Fruit fly (Drosophila melanogaster) whole organism, embryonic: ENCODE data around the gene mRpL24.

Experiments
- Awh ChIP-seq: fragments of 200-800 bp; sonication (Bioruptor generic); IDR thresholded peaks from 2 replicates; pipeline ENCODE4, ENCODE4 v1.3.6; 2022; ENCODE audit warnings: missing biosample characterization, missing genetic modification characterization
- Bdp1 ChIP-seq: fragments of 200-800 bp; sonication (Bioruptor generic); optimal IDR thresholded peaks from 3 replicates; lab custom pipeline; 2016; ENCODE audit warnings: missing biosample characterization, missing genetic modification characterization
- CG10462 ChIP-seq: fragments of 200-800 bp; sonication (Bioruptor generic); optimal IDR thresholded peaks from 2 replicates; lab custom pipeline; 2016; ENCODE audit warnings: missing biosample characterization, missing genetic modification characterization
- CG10654 ChIP-seq: fragments of 200-800 bp; sonication (Bioruptor generic); optimal IDR thresholded peaks from 2 replicates; lab custom pipeline; 2016; ENCODE audit warnings: missing biosample characterization, missing genetic modification characterization
- CG10979 ChIP-seq: fragments of 200-800 bp; sonication (Bioruptor generic); optimal IDR thresholded peaks from 2 replicates; lab custom pipeline; 2018; ENCODE audit warnings: missing biosample characterization, mild to moderate bottlenecking, missing genetic modification characterization, moderate library complexity
- CG11085 ChIP-seq: fragments of 200-800 bp; sonication (Bioruptor generic); IDR thresholded peaks from 2 replicates; pipeline ENCODE4 v1.3.6; 2022; ENCODE audit warnings: missing biosample characterization, missing genetic modification characterization
- CG11695 ChIP-seq: fragments of 200-800 bp; sonication (Bioruptor generic); IDR thresholded peaks from 3 replicates; pipeline ENCODE4 v1.3.6; 2022; ENCODE audit warnings: missing biosample characterization, missing genetic modification characterization
- CG11723 ChIP-seq: fragments of 200-800 bp; sonication (Bioruptor generic); optimal IDR thresholded peaks from 2 replicates; lab custom pipeline; 2017; ENCODE audit warnings: missing biosample characterization, mild to moderate bottlenecking, missing genetic modification characterization
- CG12104 ChIP-seq: fragments of 200-800 bp; sonication (Bioruptor generic); optimal IDR thresholded peaks from 3 replicates; lab custom pipeline; 2016; ENCODE audit warnings: missing biosample characterization, missing genetic modification characterization
- CG12219 ChIP-seq: fragments of 200-800 bp; sonication (Bioruptor generic); optimal IDR thresholded peaks from 3 replicates; lab custom pipeline; 2018; ENCODE audit warnings: missing biosample characterization, mild to moderate bottlenecking, missing genetic modification characterization
- CG13775 ChIP-seq: fragments of 200-800 bp; sonication (Bioruptor generic); optimal IDR thresholded peaks from 3 replicates; lab custom pipeline; 2017; ENCODE audit warnings: missing biosample characterization, mild to moderate bottlenecking, missing genetic modification characterization
- CG14050 ChIP-seq: fragments of 200-800 bp; sonication (Bioruptor generic); IDR thresholded peaks from 3 replicates; pipeline ENCODE4 v1.3.6; 2022; ENCODE audit warnings: missing biosample characterization, missing genetic modification characterization
- CG15011 ChIP-seq: fragments of 200-800 bp; sonication (Bioruptor generic); optimal IDR thresholded peaks from 3 replicates; lab custom pipeline; 2018; ENCODE audit warnings: missing biosample characterization, mild to moderate bottlenecking, missing genetic modification characterization
- CG1603 ChIP-seq: fragments of 200-800 bp; sonication (Bioruptor generic); optimal IDR thresholded peaks from 2 replicates; lab custom pipeline; 2019; ENCODE audit warnings: missing biosample characterization, mild to moderate bottlenecking, missing genetic modification characterization, moderate library complexity
- CG16815 ChIP-seq: fragments of 200-800 bp; sonication (Bioruptor generic); optimal IDR thresholded peaks from 3 replicates; lab custom pipeline; 2017; ENCODE audit warnings: missing biosample characterization, mild to moderate bottlenecking, missing genetic modification characterization
- CG17359 ChIP-seq: fragments of 200-800 bp; sonication (Bioruptor generic); optimal IDR thresholded peaks from 3 replicates; lab custom pipeline; 2018; ENCODE audit warnings: missing biosample characterization, mild to moderate bottlenecking, missing genetic modification characterization, moderate library complexity
- CG31388 ChIP-seq: fragments of 200-800 bp; sonication (Bioruptor generic); optimal IDR thresholded peaks from 2 replicates; lab custom pipeline; 2016; ENCODE audit warnings: missing biosample characterization, missing genetic modification characterization
- CG3281 ChIP-seq: fragments of 200-800 bp; sonication (Bioruptor generic); optimal IDR thresholded peaks from 3 replicates; lab custom pipeline; 2017; ENCODE audit warnings: missing biosample characterization, mild to moderate bottlenecking, missing genetic modification characterization
- CG3726 ChIP-seq: fragments of 200-800 bp; sonication (Bioruptor generic); IDR thresholded peaks from 3 replicates; pipeline ENCODE4, ENCODE4 v1.3.6; 2022; ENCODE audit warnings: missing biosample characterization, missing genetic modification characterization
- CG43689 ChIP-seq: fragments of 200-800 bp; sonication (Bioruptor generic); IDR thresholded peaks from 2 replicates; pipeline ENCODE4 v1.3.6; 2022; ENCODE audit warnings: missing biosample characterization, missing genetic modification characterization
- CG5245 ChIP-seq: fragments of 200-800 bp; sonication (Bioruptor generic); optimal IDR thresholded peaks from 3 replicates; lab custom pipeline; 2016; ENCODE audit warnings: missing biosample characterization, missing genetic modification characterization
- CG7372 ChIP-seq: fragments of 200-800 bp; sonication (Bioruptor generic); IDR thresholded peaks from 2 replicates; pipeline ENCODE4 v1.3.6; 2022; ENCODE audit warnings: missing biosample characterization, missing genetic modification characterization
- CG7963 ChIP-seq: fragments of 200-800 bp; sonication (Bioruptor generic); IDR thresholded peaks from 3 replicates; pipeline ENCODE4 v1.3.6; 2022; ENCODE audit warnings: missing biosample characterization, missing genetic modification characterization; ENCODE audit not compliant: partially characterized antibody
- CG8765 ChIP-seq: fragments of 200-800 bp; sonication (Bioruptor generic); IDR thresholded peaks from 2 replicates; pipeline ENCODE4 v1.3.6; 2022; ENCODE audit warnings: missing biosample characterization, missing genetic modification characterization
- CG9215 ChIP-seq: fragments of 200-800 bp; sonication (Bioruptor generic); IDR thresholded peaks from 2 replicates; pipeline ENCODE4 v1.3.6; 2022; ENCODE audit warnings: missing biosample characterization, missing genetic modification characterization
- CG9437 ChIP-seq: fragments of 200-800 bp; sonication (Bioruptor generic); optimal IDR thresholded peaks from 2 replicates; lab custom pipeline; 2018; ENCODE audit warnings: missing biosample characterization, mild to moderate bottlenecking, missing genetic modification characterization
- CG9727 ChIP-seq: fragments of 200-800 bp; sonication (Bioruptor generic); optimal IDR thresholded peaks from 3 replicates; lab custom pipeline; 2017; ENCODE audit warnings: missing biosample characterization, mild to moderate bottlenecking, missing genetic modification characterization
- Camta ChIP-seq: fragments of 200-800 bp; sonication (Bioruptor generic); optimal IDR thresholded peaks from 2 replicates; lab custom pipeline; 2016; ENCODE audit warnings: missing biosample characterization, missing genetic modification characterization
- Dref ChIP-seq: fragments of 200-800 bp; sonication (Bioruptor generic); IDR thresholded peaks from 2 replicates; pipeline ENCODE4 v1.3.6; 2022; ENCODE audit warnings: missing biosample characterization, missing genetic modification characterization
- E2f2 ChIP-seq: fragments of 200-800 bp; sonication (Bioruptor generic); IDR thresholded peaks from 2 replicates; pipeline ENCODE4 v1.3.6; 2022; ENCODE audit warnings: missing biosample characterization, missing genetic modification characterization
- H15 ChIP-seq: fragments of 200-800 bp; sonication (Bioruptor generic); IDR thresholded peaks from 3 replicates; pipeline ENCODE4 v1.3.6; 2022; ENCODE audit warnings: missing biosample characterization, missing genetic modification characterization
- H2.0 ChIP-seq: fragments of 200-800 bp; sonication (Bioruptor generic); IDR thresholded peaks from 2 replicates; pipeline ENCODE4 v1.3.6; 2022; ENCODE audit warnings: missing biosample characterization, missing genetic modification characterization
- HHEX ChIP-seq: fragments of 200-800 bp; sonication (Bioruptor generic); optimal IDR thresholded peaks from 3 replicates; lab custom pipeline; 2017; ENCODE audit warnings: missing biosample characterization, mild to moderate bottlenecking, missing genetic modification characterization, missing genetic modification reagents
- HLH4C ChIP-seq: fragments of 200-800 bp; sonication (Bioruptor generic); IDR thresholded peaks from 3 replicates; pipeline ENCODE4 v1.3.6; 2022; ENCODE audit warnings: missing biosample characterization, missing genetic modification characterization; ENCODE audit not compliant: partially characterized antibody
- Hand ChIP-seq: fragments of 200-800 bp; sonication (Bioruptor generic); optimal IDR thresholded peaks from 2 replicates; lab custom pipeline; 2017; ENCODE audit warnings: mild to moderate bottlenecking, missing biosample characterization, missing genetic modification reagents, missing genetic modification characterization
- Jarid2 ChIP-seq: fragments of 200-800 bp; sonication (Bioruptor generic); optimal IDR thresholded peaks from 3 replicates; lab custom pipeline; 2017; ENCODE audit warnings: mild to moderate bottlenecking, missing biosample characterization, missing genetic modification reagents, missing genetic modification characterization
- Med ChIP-seq: fragments of 200-800 bp; sonication (Bioruptor generic); peaks from one replicate; lab custom pipeline; 2016; ENCODE audit warnings: missing biosample characterization, missing genetic modification characterization, mild to moderate bottlenecking, inconsistent platforms, moderate library complexity
- PHDP ChIP-seq: fragments of 200-800 bp; sonication (Bioruptor generic); optimal IDR thresholded peaks from 3 replicates; lab custom pipeline; 2018; ENCODE audit warnings: missing biosample characterization, mild to moderate bottlenecking, missing genetic modification characterization, moderate library complexity
- Rx ChIP-seq: fragments of 200-800 bp; sonication (Bioruptor generic); IDR thresholded peaks from 2 replicates; pipeline ENCODE4 v1.3.6; 2022; ENCODE audit warnings: missing biosample characterization, missing genetic modification characterization
- abd-A ChIP-seq: fragments of 200-800 bp; sonication (Bioruptor generic); optimal IDR thresholded peaks from 3 replicates; lab custom pipeline; 2019; ENCODE audit warnings: missing biosample characterization, mild to moderate bottlenecking, missing genetic modification characterization, moderate library complexity
- aop ChIP-seq: fragments of 200-800 bp; sonication (Bioruptor generic); IDR thresholded peaks from 2 replicates; pipeline ENCODE4 v1.3.6; 2022; ENCODE audit warnings: missing biosample characterization, missing genetic modification characterization
- bigmax ChIP-seq: fragments of 200-800 bp; sonication (Bioruptor generic); optimal IDR thresholded peaks from 2 replicates; lab custom pipeline; 2018; ENCODE audit warnings: missing biosample characterization, mild to moderate bottlenecking, missing genetic modification characterization
- crc ChIP-seq: fragments of 200-800 bp; sonication (Bioruptor generic); optimal IDR thresholded peaks from 2 replicates; lab custom pipeline; 2016; ENCODE audit warnings: missing biosample characterization, missing genetic modification characterization
- dan ChIP-seq: fragments of 200-800 bp; sonication (Bioruptor generic); IDR thresholded peaks from 2 replicates; pipeline ENCODE4 v1.3.6; 2022; ENCODE audit warnings: missing biosample characterization, missing genetic modification characterization
- dimm ChIP-seq: fragments of 200-800 bp; sonication (Bioruptor generic); IDR thresholded peaks from 2 replicates; pipeline ENCODE4 v1.3.6; 2022; ENCODE audit warnings: missing biosample characterization, missing genetic modification characterization
- h ChIP-seq: fragments of >200 bp; optimal IDR thresholded peaks from 2 replicates; lab custom pipeline; 2017
- kay ChIP-seq: fragments of 200-800 bp; sonication (Bioruptor generic); optimal IDR thresholded peaks from 2 replicates; lab custom pipeline; 2016; ENCODE audit warnings: missing biosample characterization, missing genetic modification characterization
- maf-S ChIP-seq: fragments of 200-800 bp; sonication (Bioruptor generic); optimal IDR thresholded peaks from 2 replicates; lab custom pipeline; 2016; ENCODE audit warnings: missing biosample characterization, missing genetic modification characterization
- otp ChIP-seq: fragments of 200-800 bp; sonication (Bioruptor generic); IDR thresholded peaks from 3 replicates; pipeline ENCODE4, ENCODE4 v1.3.6; 2022; ENCODE audit warnings: missing biosample characterization, missing genetic modification characterization
- phol ChIP-seq: fragments of 200-800 bp; sonication (Bioruptor generic); optimal IDR thresholded peaks from 3 replicates; lab custom pipeline; 2018; ENCODE audit warnings: missing biosample characterization, mild to moderate bottlenecking, missing genetic modification characterization, moderate library complexity
- trem ChIP-seq: fragments of 200-800 bp; optimal IDR thresholded peaks from 3 replicates; lab custom pipeline; 2019; ENCODE audit warnings: missing biosample characterization, mild to moderate bottlenecking, missing genetic modification characterization, moderate library complexity
- vvl ChIP-seq: fragments of 200-800 bp; sonication (Bioruptor generic); IDR thresholded peaks from 2 replicates; pipeline ENCODE4 v1.3.6; 2022; ENCODE audit warnings: missing biosample characterization, missing genetic modification characterization

The mRpL24 gene

dm6 chr2L:4945300-4945699, at the start of gene mRpL24, which contains the start of gene betaggt-I (continued):
- TF ChIP-seq bigmax (GFP tag; lab: Kevin White, UChicago) (no peak), crc (GFP tag; lab: Kevin White, UChicago) (no peak), aop (GFP tag; lab: Robert Waterston, UW) (peak; percentile 87), CG7372 (peak; percentile 96), vvl (GFP tag; lab: Robert Waterston, UW) (peak; percentile 99), Jarid2 (GFP tag; lab: Kevin White, UChicago) (peak; percentile 75), CG9437 (GFP tag; lab: Kevin White, UChicago) (peak; percentile 87), CG10462 (GFP tag; lab: Kevin White, UChicago) (peak; percentile 91), Bdp1 (GFP tag; lab: Kevin White, UChicago) (peak; percentile 77), Awh (GFP tag; lab: Robert Waterston, UW) (peak; percentile 98), Med (peak; percentile 92), H2.0 (GFP tag; lab: Robert Waterston, UW) (peak; percentile 97), otp (GFP tag; lab: Robert Waterston, UW) (peak; percentile 95), CG14050 (peak; percentile 94), CG17359 (tag; lab: Kevin White, UChicago) (peak; percentile 97), CG15011 (GFP tag; lab: Kevin White, UChicago) (peak; percentile 90), CG8765 (peak; percentile 95), h (lab: Kevin White, UChicago) (no peak), CG5245 (peak; percentile 86), CG11723 (GFP tag; lab: Kevin White, UChicago) (no peak), CG3281 (GFP tag; lab: Kevin White, UChicago) (peak; percentile 95), CG16815 (GFP tag; lab: Kevin White, UChicago) (peak; percentile 92), CG9215 (GFP tag; lab: Robert Waterston, UW) (peak; percentile 93), Dref (peak; percentile 40), kay (peak; percentile 94), CG3726 (GFP tag; lab: Robert Waterston, UW) (peak; percentile 88), Camta (GFP tag; lab: Kevin White, UChicago) (peak; percentile 68), CG10654 (peak; percentile 92), HLH4C (no peak), CG13775 (GFP tag; lab: Kevin White, UChicago) (peak; percentile 97), phol (tag; lab: Kevin White, UChicago) (peak; percentile 98), maf-S (GFP tag; lab: Kevin White, UChicago) (peak; percentile 80), H15 (GFP tag; lab: Robert Waterston, UW) (peak; percentile 96), CG31388 (GFP tag; lab: Kevin White, UChicago) (peak; percentile 91), CG9727 (GFP tag; lab: Kevin White, UChicago) (peak; percentile 96), HHEX (GFP tag; lab: Kevin White, UChicago) (peak; percentile 92), E2f2 (GFP tag; lab: Robert Waterston, UW) (peak; percentile 81), CG43689 (GFP tag; lab: Robert Waterston, UW) (peak; percentile 95), PHDP (tag; lab: Kevin White, UChicago) (peak; percentile 98), abd-A (tag; lab: Kevin White, UChicago) (no peak), CG12104 (GFP tag; lab: Kevin White, UChicago) (peak; percentile 94), CG11085 (GFP tag; lab: Robert Waterston, UW) (peak; percentile 96), CG12219 (GFP tag; lab: Kevin White, UChicago) (peak; percentile 88), Hand (GFP tag; lab: Kevin White, UChicago) (peak; percentile 77), Rx (peak; percentile 97), trem (tag; lab: Kevin White, UChicago) (peak; percentile 95), dimm (GFP tag; lab: Robert Waterston, UW) (peak; percentile 92), CG7963 (GFP tag; lab: Robert Waterston, UW) (no peak), CG11695 (GFP tag; lab: Robert Waterston, UW) (peak; percentile 96), CG10979 (tag; lab: Kevin White, UChicago) (peak; percentile 96), dan (GFP tag; lab: Robert Waterston, UW) (peak; percentile 33; the same call in 1 of the 2 replicates), CG1603 (tag; lab: Kevin White, UChicago) (peak; percentile 84)
